Worm (Caenorhabditis elegans) whole organism, young adult: Measurements from ENCODE around the gene C16C10.1.

Source experiments
- B0019.2 ChIP-seq: fragments of 200-800 bp; sonication (Bioruptor generic); conservative IDR thresholded peaks from 2 replicates; pipeline ENCODE4 v1.3.6; 2022; ENCODE audit warnings: missing genetic modification reagents, missing genetic modification characterization, missing compliant biosample characterization
- B0261.1 ChIP-seq: sonication (generic microtip); optimal IDR thresholded peaks from 2 replicates; lab custom pipeline; 2016; ENCODE audit warnings: mild to moderate bottlenecking, missing genetic modification characterization, moderate library complexity, missing compliant biosample characterization
- B0336.3 ChIP-seq: fragments of 200-800 bp; sonication (Bioruptor generic); IDR thresholded peaks from 2 replicates; pipeline ENCODE4 v1.3.6; 2022; ENCODE audit warnings: missing genetic modification characterization, missing compliant biosample characterization
- C17E4.6 ChIP-seq: fragments of 200-800 bp; sonication (Bioruptor generic); IDR thresholded peaks from 2 replicates; pipeline ENCODE4 v1.3.6; 2022; ENCODE audit warnings: missing genetic modification reagents, missing genetic modification characterization, missing compliant biosample characterization
- F23B12.7 ChIP-seq: sonication (generic microtip); optimal IDR thresholded peaks from 2 replicates; lab custom pipeline; 2017; ENCODE audit warnings: missing genetic modification characterization, mild to moderate bottlenecking, missing compliant biosample characterization, antibody characterized with exemption, moderate library complexity; ENCODE audit not compliant: insufficient read depth
- F39B2.1 ChIP-seq: fragments of 200-800 bp; sonication (Bioruptor generic); IDR thresholded peaks from 2 replicates; pipeline ENCODE4 v1.3.6; 2022; ENCODE audit warnings: missing genetic modification reagents, missing genetic modification characterization, missing compliant biosample characterization
- K12H6.12 ChIP-seq: fragments of 200-800 bp; sonication (Bioruptor generic); optimal IDR thresholded peaks from 2 replicates; lab custom pipeline; 2018; ENCODE audit warnings: mild to moderate bottlenecking, missing genetic modification characterization, missing compliant biosample characterization
- T07F8.4 ChIP-seq: sonication (generic microtip); optimal IDR thresholded peaks from 2 replicates; lab custom pipeline; 2016; ENCODE audit warnings: mild to moderate bottlenecking, missing genetic modification characterization, moderate library complexity, missing compliant biosample characterization
- Y53G8AR.9 ChIP-seq: fragments of 200-800 bp; sonication (Bioruptor generic); conservative IDR thresholded peaks from 2 replicates; pipeline ENCODE4 v1.3.6; 2022; ENCODE audit warnings: missing genetic modification reagents, missing genetic modification characterization, missing compliant biosample characterization
- Y56A3A.18 ChIP-seq: fragments of 200-800 bp; sonication (Bioruptor generic); IDR thresholded peaks from 2 replicates; pipeline ENCODE4 v1.3.6; 2022; ENCODE audit warnings: missing genetic modification reagents, missing genetic modification characterization, missing compliant biosample characterization
- Y95B8A.8 ChIP-seq: fragments of 200-800 bp; sonication (Bioruptor generic); IDR thresholded peaks from 2 replicates; pipeline ENCODE4 v1.3.6; 2022; ENCODE audit warnings: missing genetic modification reagents, missing genetic modification characterization, missing compliant biosample characterization
- athp-1 ChIP-seq: sonication (generic microtip); optimal IDR thresholded peaks from 2 replicates; lab custom pipeline; 2017; ENCODE audit warnings: mild to moderate bottlenecking, missing genetic modification characterization, missing compliant biosample characterization
- attf-3 ChIP-seq: fragments of 200-800 bp; sonication (Bioruptor generic); conservative IDR thresholded peaks from 2 replicates; pipeline ENCODE4 v1.3.6; 2022; ENCODE audit warnings: missing genetic modification reagents, missing genetic modification characterization, missing compliant biosample characterization
- attf-5 ChIP-seq: fragments of 200-800 bp; sonication (Bioruptor generic); optimal IDR thresholded peaks from 2 replicates; lab custom pipeline; 2018; ENCODE audit warnings: mild to moderate bottlenecking, missing genetic modification characterization, missing compliant biosample characterization
- cebp-1 ChIP-seq, 2 experiments: fragments of 200-800 bp in 1 of 2; sonication (Bioruptor generic) in 1 of 2; sonication (generic microtip) in 1 of 2; IDR thresholded peaks in 1 of 2; optimal IDR thresholded peaks in 1 of 2; 2 replicates each; pipeline versions ENCODE4 v1.3.6 to Lab custom; 2017 to 2022; ENCODE audit warnings: missing compliant biosample characterization in 2 of 2, missing genetic modification characterization in 2 of 2, mild to moderate bottlenecking in 1 of 2, missing genetic modification reagents in 1 of 2, moderate library complexity in 1 of 2
- cebp-2 ChIP-seq: fragments of 200-800 bp; sonication (Bioruptor generic); IDR thresholded peaks from 2 replicates; pipeline ENCODE4 v1.3.6; 2022; ENCODE audit warnings: missing genetic modification characterization, missing compliant biosample characterization
- ceh-27 ChIP-seq: fragments of 200-800 bp; sonication (Bioruptor generic); optimal IDR thresholded peaks from 2 replicates; lab custom pipeline; 2018; ENCODE audit warnings: mild to moderate bottlenecking, missing genetic modification characterization, moderate library complexity, missing compliant biosample characterization
- ceh-40 ChIP-seq: fragments of 200-800 bp; sonication (Bioruptor generic); IDR thresholded peaks from 2 replicates; pipeline ENCODE4 v1.3.6; 2022; ENCODE audit warnings: missing genetic modification characterization, missing compliant biosample characterization
- dox-1 ChIP-seq: fragments of 200-800 bp; sonication (Bioruptor generic); IDR thresholded peaks from 2 replicates; pipeline ENCODE4 v1.3.6; 2022; ENCODE audit warnings: missing genetic modification reagents, missing genetic modification characterization, missing compliant biosample characterization
- dpff-1 ChIP-seq: sonication (generic microtip); optimal IDR thresholded peaks from 2 replicates; lab custom pipeline; 2017; ENCODE audit warnings: mild to moderate bottlenecking, missing genetic modification characterization, missing compliant biosample characterization
- efl-1 ChIP-seq: fragments of 150-350 bp; optimal IDR thresholded peaks from 2 replicates; lab custom pipeline; 2014; ENCODE audit warnings: missing biosample characterization, missing genetic modification reagents, missing genetic modification characterization
- egl-44 ChIP-seq: fragments of 200-800 bp; sonication (Bioruptor generic); IDR thresholded peaks from 2 replicates; pipeline ENCODE4 v1.3.6; 2022; ENCODE audit warnings: missing genetic modification reagents, missing genetic modification characterization, missing compliant biosample characterization
- egrh-3 ChIP-seq: fragments of 200-800 bp; sonication (Bioruptor generic); IDR thresholded peaks from 2 replicates; pipeline ENCODE4 v1.3.6; 2022; ENCODE audit warnings: missing genetic modification reagents, missing genetic modification characterization, missing compliant biosample characterization
- gei-17 ChIP-seq: fragments of 200-800 bp; sonication (Bioruptor generic); optimal IDR thresholded peaks from 2 replicates; lab custom pipeline; 2018; ENCODE audit warnings: mild to moderate bottlenecking, missing genetic modification characterization, missing compliant biosample characterization
- hrde-1 ChIP-seq: sonication (generic microtip); optimal IDR thresholded peaks from 2 replicates; lab custom pipeline; 2016; ENCODE audit warnings: missing genetic modification characterization, mild to moderate bottlenecking, missing compliant biosample characterization, moderate library complexity, missing genotype, missing genetic modification reagents, borderline replicate concordance
- hsf-1 ChIP-seq: fragments of 200-800 bp; sonication (Bioruptor generic); IDR thresholded peaks from 2 replicates; pipeline ENCODE4 v1.3.6; 2022; ENCODE audit warnings: missing genetic modification reagents, missing genetic modification characterization, missing compliant biosample characterization
- let-607 ChIP-seq, 2 experiments: fragments of 200-800 bp in 1 of 2; sonication (Bioruptor generic) in 1 of 2; sonication (generic microtip) in 1 of 2; optimal IDR thresholded peaks; 2 replicates each; lab custom pipeline; 2016 to 2018; ENCODE audit warnings: mild to moderate bottlenecking in 2 of 2, missing compliant biosample characterization in 2 of 2, missing genetic modification characterization in 2 of 2, moderate library complexity in 2 of 2, missing genotype in 1 of 2
- lin-35 ChIP-seq, 3 experiments: fragments of 150-350 bp in 2 of 3; sonication (generic microtip) in 1 of 3; optimal IDR thresholded peaks; 2 replicates each; lab custom pipeline; 2014 to 2018; ENCODE audit warnings: missing biosample characterization in 3 of 3, missing genetic modification characterization in 3 of 3, missing genetic modification reagents in 3 of 3
- lin-40 ChIP-seq: sonication (generic microtip); optimal IDR thresholded peaks from 2 replicates; lab custom pipeline; 2016; ENCODE audit warnings: missing genetic modification characterization, mild to moderate bottlenecking, missing compliant biosample characterization, missing genotype, missing genetic modification reagents
- lir-1 ChIP-seq: fragments of 200-800 bp; sonication (Bioruptor generic); conservative IDR thresholded peaks from 2 replicates; pipeline ENCODE4 v1.3.6; 2022; ENCODE audit warnings: missing genetic modification reagents, missing genetic modification characterization, missing compliant biosample characterization
- mes-4 ChIP-seq: sonication (generic microtip); optimal IDR thresholded peaks from 2 replicates; lab custom pipeline; 2016; ENCODE audit warnings: missing genotype, missing genetic modification characterization, missing compliant biosample characterization
- nfyb-1 ChIP-seq: fragments of 200-800 bp; sonication (Bioruptor generic); IDR thresholded peaks from 2 replicates; pipeline ENCODE4 v1.3.6; 2022; ENCODE audit warnings: missing genetic modification reagents, missing genetic modification characterization, missing compliant biosample characterization
- nhr-80 ChIP-seq: sonication (generic microtip); optimal IDR thresholded peaks from 2 replicates; lab custom pipeline; 2016; ENCODE audit warnings: missing genetic modification characterization, missing compliant biosample characterization
- pbrm-1 ChIP-seq: fragments of 200-800 bp; sonication (Bioruptor generic); IDR thresholded peaks from 2 replicates; pipeline ENCODE4 v1.3.6; 2022; ENCODE audit warnings: missing genetic modification reagents, missing genetic modification characterization, missing compliant biosample characterization
- rcor-1 ChIP-seq: fragments of 200-800 bp; sonication (Bioruptor generic); IDR thresholded peaks from 2 replicates; pipeline ENCODE4 v1.3.6; 2022; ENCODE audit warnings: missing genetic modification reagents, missing genetic modification characterization, missing compliant biosample characterization
- somi-1 ChIP-seq: fragments of 200-800 bp; sonication (Bioruptor generic); optimal IDR thresholded peaks from 2 replicates; lab custom pipeline; 2018; ENCODE audit warnings: mild to moderate bottlenecking, missing genetic modification characterization, missing compliant biosample characterization
- unc-130 ChIP-seq: sonication (generic microtip); optimal IDR thresholded peaks from 2 replicates; lab custom pipeline; 2016; ENCODE audit warnings: missing genetic modification reagents, missing genetic modification characterization, missing compliant biosample characterization
- unc-62 ChIP-seq: fragments of 150-350 bp; optimal IDR thresholded peaks from 2 replicates; lab custom pipeline; 2014; ENCODE audit warnings: missing biosample characterization, missing genetic modification reagents, missing genetic modification characterization
- zfh-2 ChIP-seq: fragments of 200-800 bp; sonication (Bioruptor generic); conservative IDR thresholded peaks from 2 replicates; pipeline ENCODE4 v1.3.6; 2022; ENCODE audit warnings: missing genetic modification reagents, missing genetic modification characterization, missing compliant biosample characterization
- ztf-18 ChIP-seq: sonication (generic microtip); optimal IDR thresholded peaks from 2 replicates; lab custom pipeline; 2016; ENCODE audit warnings: missing genotype, mild to moderate bottlenecking, missing genetic modification characterization, missing compliant biosample characterization
- ztf-25 ChIP-seq: fragments of 200-800 bp; sonication (Bioruptor generic); IDR thresholded peaks from 2 replicates; pipeline ENCODE4 v1.3.6; 2022; ENCODE audit warnings: missing genetic modification reagents, missing genetic modification characterization, missing compliant biosample characterization

C16C10.1 gene

DNA sequence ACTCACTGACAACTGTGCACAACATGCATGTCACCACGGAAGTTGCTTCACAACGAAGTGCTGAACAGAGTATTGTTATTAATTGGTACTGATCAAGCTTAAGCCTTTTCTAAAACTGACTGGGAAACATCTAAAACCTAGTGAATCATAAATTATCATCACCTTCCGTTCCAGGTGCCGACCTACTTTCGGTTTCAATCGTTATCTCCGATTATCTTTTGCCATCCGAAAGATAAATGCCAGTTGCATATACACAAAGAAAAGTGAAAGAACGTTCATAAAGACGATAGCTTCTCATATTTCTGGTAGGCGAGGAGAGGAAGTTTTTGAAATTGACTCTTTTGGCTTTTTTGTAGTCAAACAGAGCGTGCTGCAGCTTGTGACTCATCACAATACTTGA lies 8.4 kb upstream of the C16C10.1 start:
- no peak for TF ChIP-seq B0261.1
- no peak for TF ChIP-seq F39B2.1 (GFP tag; lab: Robert Waterston, UW)
- TF ChIP-seq C17E4.6 = no peak
- no peak for TF ChIP-seq K12H6.12 (tag; lab: Kevin White, UChicago)
- TF ChIP-seq B0019.2 = no peak
- no peak for TF ChIP-seq Y95B8A.8 (GFP tag; lab: Robert Waterston, UW)
- no peak for TF ChIP-seq Y56A3A.18 (GFP tag; lab: Robert Waterston, UW)
- no peak for TF ChIP-seq cebp-1 (GFP tag; IDR thresholded peaks at IDR 0.05; lab: Robert Waterston, UW)
- no peak for TF ChIP-seq cebp-1 (tag; optimal IDR thresholded peaks at IDR 0.05; lab: Kevin White, UChicago)
- TF ChIP-seq gei-17 (GFP tag; lab: Kevin White, UChicago) = no peak
- no peak for TF ChIP-seq lin-35 (GFP tag; optimal IDR thresholded peaks at IDR 0.05; lab: Kevin White, UChicago)

DNA sequence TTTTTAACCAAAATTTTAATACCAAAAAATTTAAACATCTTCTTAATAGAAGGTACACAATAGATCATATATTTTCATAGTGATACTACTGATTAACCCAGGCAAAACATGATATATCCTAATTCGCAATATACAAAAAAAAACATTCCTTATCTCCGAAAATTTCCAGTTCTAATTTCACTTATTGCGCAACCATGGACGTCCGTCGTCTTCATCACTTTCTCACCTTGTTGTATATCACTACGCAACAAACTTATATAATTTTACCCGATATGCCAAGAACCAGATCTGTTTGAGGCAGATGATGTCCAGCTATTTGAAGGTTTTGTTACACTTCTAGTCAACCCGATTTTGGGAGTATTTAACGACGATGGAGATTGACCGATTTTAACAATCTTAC lies 6.6 kb upstream of the C16C10.1 start, which contains the start of gene R74.2:
Gene R74.2 (plus strand): TSS at position 316 of the 400 bp plus-strand sequence.
- TF ChIP-seq ztf-25 (GFP tag; lab: Robert Waterston, UW) (no peak), C17E4.6 (no peak), egrh-3 (GFP tag; lab: Robert Waterston, UW) (no peak), ceh-40 (GFP tag; lab: Robert Waterston, UW) (no peak), lir-1 (GFP tag; lab: Robert Waterston, UW) (no peak), nfyb-1 (GFP tag; lab: Robert Waterston, UW) (no peak), somi-1 (GFP tag; lab: Kevin White, UChicago) (no peak), B0336.3 (no peak), egl-44 (GFP tag; lab: Robert Waterston, UW) (no peak)
- TF ChIP-seq, all 124 proteins: peak for 0

DNA sequence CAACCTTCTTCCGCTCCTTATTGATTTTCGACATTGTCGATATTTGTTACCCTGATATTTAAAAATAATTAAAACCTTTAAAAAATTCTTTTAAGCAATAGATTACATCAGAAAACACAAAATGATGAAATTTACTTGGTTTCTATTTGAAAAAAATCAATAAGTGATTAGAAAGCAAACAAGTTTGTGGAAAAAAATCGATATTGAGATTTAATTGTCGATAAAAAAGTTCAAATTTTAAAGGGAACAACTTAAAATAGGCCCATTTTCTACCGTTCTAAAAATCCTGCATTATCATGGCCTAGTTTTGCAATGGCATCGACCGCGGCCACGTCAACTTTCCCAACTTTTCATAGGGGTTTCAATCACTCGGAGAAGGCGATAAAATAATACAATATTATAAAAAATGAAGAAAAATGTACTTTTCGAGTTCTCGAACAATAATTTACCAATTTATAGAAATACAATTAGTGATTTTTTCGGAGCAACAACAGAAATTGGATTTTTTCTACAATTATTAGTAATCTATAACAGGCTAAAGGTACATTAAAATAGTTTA lies 5.6 kb upstream of the C16C10.1 start, which contains the start of gene lars-1:
Gene lars-1 (minus strand): TSS at position 51 of the 559 bp plus-strand sequence.
- no peak for TF ChIP-seq dox-1
- no peak for TF ChIP-seq B0019.2
- TF ChIP-seq nhr-80 (tag; lab: Kevin White, UChicago) = peak; percentile 48
- no peak for TF ChIP-seq zfh-2 (GFP tag; lab: Robert Waterston, UW)
- no peak for TF ChIP-seq mes-4 (tag; lab: Kevin White, UChicago)
- TF ChIP-seq ceh-27 = no peak
- TF ChIP-seq cebp-2 = no peak
- no peak for TF ChIP-seq T07F8.4 (tag; lab: Kevin White, UChicago)
- no peak for TF ChIP-seq C17E4.6
- TF ChIP-seq dpff-1 (tag; lab: Kevin White, UChicago) = no peak
- TF ChIP-seq let-607 (tag; optimal IDR thresholded peaks at IDR 0.05; lab: Kevin White, UChicago) = peak; percentile 87 to 92

DNA sequence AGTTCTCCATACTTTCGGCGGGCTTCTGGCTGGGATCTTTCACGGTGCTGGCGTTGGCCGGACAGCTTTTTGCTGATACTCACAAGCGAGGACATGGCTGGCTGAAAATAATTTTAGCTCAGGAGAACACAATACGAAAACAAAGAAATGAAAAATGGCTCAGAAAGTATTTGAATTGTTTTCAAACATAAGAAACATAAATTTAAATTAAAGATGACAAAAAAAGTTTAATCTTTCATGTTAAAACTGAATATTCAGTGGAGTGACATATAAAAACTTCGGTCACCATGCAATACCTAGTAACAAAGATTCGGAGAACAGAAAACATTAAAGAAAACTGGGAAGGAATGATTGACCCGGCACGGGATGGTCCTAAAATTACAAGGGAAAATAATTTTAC lies 2.7 kb downstream of the C16C10.1 start, which contains the start of gene C16C10.2:
Gene C16C10.2 (minus strand): TSS at position 101 of the 400 bp plus-strand sequence.
- TF ChIP-seq unc-62 (GFP tag; lab: Kevin White, UChicago) (no peak), hsf-1 (GFP tag; lab: Robert Waterston, UW) (0 out of 2 replicates have a peak, but pooled peaks have one; percentile 27), attf-3 (GFP tag; lab: Robert Waterston, UW) (no peak)

DNA sequence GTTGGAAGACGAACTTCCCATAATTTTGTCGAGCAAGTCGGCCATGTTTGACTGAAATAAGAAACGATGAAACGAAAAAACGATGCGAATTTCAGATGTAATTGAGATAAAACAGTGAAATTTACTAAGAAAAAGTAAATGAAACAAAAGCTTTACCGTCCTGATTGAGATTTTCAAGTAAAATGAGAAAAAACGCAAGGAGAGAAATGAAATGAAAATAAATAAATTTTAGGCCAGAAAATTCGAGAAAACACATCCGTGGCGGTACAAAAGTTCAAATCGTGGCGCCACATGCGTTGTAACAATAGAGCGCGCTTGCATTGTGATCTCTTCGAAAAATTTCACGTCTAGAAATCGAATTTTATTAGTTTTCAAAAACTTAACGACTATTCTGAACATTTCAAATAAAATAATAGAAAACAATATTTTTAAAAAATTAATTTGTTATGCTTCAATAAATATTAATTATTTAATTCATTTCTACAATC lies 5.1 kb downstream of the C16C10.1 start, which contains the start of the genes hrde-1 and C16C10.13:
Gene hrde-1 (minus strand): TSS at position 51 of the 488 bp plus-strand sequence.
Gene C16C10.13 (plus strand): TSS at position 332 of the 488 bp plus-strand sequence.
- TF ChIP-seq dox-1 = peak; percentile 78
- peak; percentile 98 for TF ChIP-seq hrde-1
- TF ChIP-seq athp-1 (tag; lab: Kevin White, UChicago) = peak; percentile 70
- TF ChIP-seq efl-1 (GFP tag; lab: Kevin White, UChicago) = peak; percentile 97
- no peak for TF ChIP-seq attf-5
- peak; percentile 93 for TF ChIP-seq unc-130
- TF ChIP-seq F23B12.7 = peak; percentile 14
- no peak for TF ChIP-seq lin-40 (tag; lab: Kevin White, UChicago)
- TF ChIP-seq ztf-18 = peak; percentile 7
- TF ChIP-seq pbrm-1 (GFP tag; lab: Robert Waterston, UW) = peak; percentile 70
- peak; percentile 44; the same call in 1 of the 2 replicates for TF ChIP-seq Y53G8AR.9 (GFP tag; lab: Robert Waterston, UW)
- TF ChIP-seq Y95B8A.8 (GFP tag; lab: Robert Waterston, UW) = peak; percentile 65; the same call in 1 of the 2 replicates
- peak; percentile 80 for TF ChIP-seq rcor-1
